Fruit fly (Drosophila melanogaster) whole organism, embryonic: ENCODE data around the gene Cyp4d1.
A peak's percentile ranks its signal among the peaks of the same experiment; 100 is the strongest.

Experiments used
- Abd-B ChIP-seq: fragments of 200-800 bp; sonication (Bioruptor generic); optimal IDR thresholded peaks from 2 replicates; lab custom pipeline; 2018; ENCODE audit warnings: missing biosample characterization, mild to moderate bottlenecking, missing genetic modification characterization, moderate library complexity
- Adf1 ChIP-seq: fragments of 200-800 bp; sonication (Bioruptor generic); IDR thresholded peaks from 2 replicates; pipeline ENCODE4 v1.3.6; 2022; ENCODE audit warnings: missing biosample characterization, missing genetic modification characterization
- Atf-2 ChIP-seq: fragments of 200-800 bp; sonication (Bioruptor generic); optimal IDR thresholded peaks from 2 replicates; lab custom pipeline; 2016; ENCODE audit warnings: missing biosample characterization, missing genetic modification characterization
- Atf3 ChIP-seq: fragments of 200-800 bp; sonication (Bioruptor generic); optimal IDR thresholded peaks from 3 replicates; lab custom pipeline; 2016; ENCODE audit warnings: missing biosample characterization, missing genetic modification characterization
- CG11398 ChIP-seq: fragments of 200-800 bp; sonication (Bioruptor generic); optimal IDR thresholded peaks from 2 replicates; lab custom pipeline; 2016; ENCODE audit warnings: missing biosample characterization, missing genetic modification characterization
- CG11504 ChIP-seq: fragments of 200-800 bp; sonication (Bioruptor generic); optimal IDR thresholded peaks from 3 replicates; lab custom pipeline; 2019; ENCODE audit warnings: missing biosample characterization, mild to moderate bottlenecking, missing genetic modification characterization, moderate library complexity
- CG12299 ChIP-seq: fragments of 200-800 bp; sonication (Bioruptor generic); optimal IDR thresholded peaks from 2 replicates; lab custom pipeline; 2018; ENCODE audit warnings: missing biosample characterization, mild to moderate bottlenecking, missing genetic modification characterization
- CG1233 ChIP-seq: fragments of 200-800 bp; sonication (Bioruptor generic); optimal IDR thresholded peaks from 4 replicates; lab custom pipeline; 2018; ENCODE audit warnings: missing biosample characterization, mild to moderate bottlenecking, missing genetic modification characterization
- CG12769 ChIP-seq: fragments of 200-800 bp; sonication (Bioruptor generic); optimal IDR thresholded peaks from 2 replicates; lab custom pipeline; 2019; ENCODE audit warnings: missing biosample characterization, mild to moderate bottlenecking, missing genetic modification characterization, moderate library complexity
- CG14050 ChIP-seq: fragments of 200-800 bp; sonication (Bioruptor generic); IDR thresholded peaks from 3 replicates; pipeline ENCODE4 v1.3.6; 2022; ENCODE audit warnings: missing biosample characterization, missing genetic modification characterization
- CG14667 ChIP-seq: fragments of 200-800 bp; sonication (Bioruptor generic); IDR thresholded peaks from 2 replicates; pipeline ENCODE4 v1.3.6; 2022; ENCODE audit warnings: missing biosample characterization, missing genetic modification characterization
- CG15601 ChIP-seq: fragments of 200-800 bp; sonication (Bioruptor generic); optimal IDR thresholded peaks from 3 replicates; lab custom pipeline; 2019; ENCODE audit warnings: missing biosample characterization, mild to moderate bottlenecking, missing genetic modification characterization, moderate library complexity
- CG17186 ChIP-seq: fragments of 200-800 bp; sonication (Bioruptor generic); optimal IDR thresholded peaks from 3 replicates; lab custom pipeline; 2017; ENCODE audit warnings: missing biosample characterization, missing genetic modification reagents, missing genetic modification characterization
- CG17912 ChIP-seq: fragments of 200-800 bp; sonication (Bioruptor generic); optimal IDR thresholded peaks from 2 replicates; lab custom pipeline; 2018; ENCODE audit warnings: missing biosample characterization, mild to moderate bottlenecking, missing genetic modification characterization
- CG31388 ChIP-seq: fragments of 200-800 bp; sonication (Bioruptor generic); optimal IDR thresholded peaks from 2 replicates; lab custom pipeline; 2016; ENCODE audit warnings: missing biosample characterization, missing genetic modification characterization
- CG32532 ChIP-seq: fragments of 200-800 bp; sonication (Bioruptor generic); IDR thresholded peaks from 2 replicates; pipeline ENCODE4 v1.3.6; 2022; ENCODE audit warnings: missing biosample characterization, missing genetic modification characterization
- CG33213 ChIP-seq: fragments of 200-800 bp; sonication (Bioruptor generic); optimal IDR thresholded peaks from 3 replicates; lab custom pipeline; 2016; ENCODE audit warnings: missing biosample characterization, missing genetic modification characterization
- CG3838 ChIP-seq: fragments of 200-800 bp; sonication (Bioruptor generic); optimal IDR thresholded peaks from 3 replicates; lab custom pipeline; 2016; ENCODE audit warnings: missing biosample characterization, missing genetic modification characterization
- CG5953 ChIP-seq: fragments of 200-800 bp; sonication (Bioruptor generic); IDR thresholded peaks from 2 replicates; pipeline ENCODE4 v1.3.6; 2022; ENCODE audit warnings: missing biosample characterization, missing genetic modification characterization
- CG6765 ChIP-seq: fragments of 200-800 bp; sonication (Bioruptor generic); optimal IDR thresholded peaks from 3 replicates; lab custom pipeline; 2017; ENCODE audit warnings: missing biosample characterization, mild to moderate bottlenecking, missing genetic modification characterization
- CG6791 ChIP-seq: fragments of 200-800 bp; sonication (Bioruptor generic); IDR thresholded peaks from 3 replicates; pipeline ENCODE4 v1.3.6; 2022; ENCODE audit warnings: missing biosample characterization, missing genetic modification characterization; ENCODE audit not compliant: partially characterized antibody
- CG6813 ChIP-seq: fragments of 200-800 bp; sonication (Bioruptor generic); optimal IDR thresholded peaks from 2 replicates; lab custom pipeline; 2017; ENCODE audit warnings: missing biosample characterization, missing genetic modification characterization, mild to moderate bottlenecking, moderate library complexity, missing genetic modification reagents
- CG8089 ChIP-seq: fragments of 200-800 bp; sonication (Bioruptor generic); optimal IDR thresholded peaks from 3 replicates; lab custom pipeline; 2016; ENCODE audit warnings: missing biosample characterization, missing genetic modification characterization
- Camta ChIP-seq: fragments of 200-800 bp; sonication (Bioruptor generic); optimal IDR thresholded peaks from 2 replicates; lab custom pipeline; 2016; ENCODE audit warnings: missing biosample characterization, missing genetic modification characterization
- Doc3 ChIP-seq: fragments of 200-800 bp; sonication (Bioruptor generic); IDR thresholded peaks from 3 replicates; pipeline ENCODE4 v1.3.6; 2022; ENCODE audit warnings: missing biosample characterization, missing genetic modification characterization; ENCODE audit not compliant: partially characterized antibody
- Hmx ChIP-seq: fragments of 200-800 bp; sonication (Bioruptor generic); optimal IDR thresholded peaks from 2 replicates; lab custom pipeline; 2016; ENCODE audit warnings: missing biosample characterization, missing genetic modification characterization
- Hr3 ChIP-seq: fragments of 200-800 bp; sonication (Bioruptor generic); optimal IDR thresholded peaks from 3 replicates; lab custom pipeline; 2016; ENCODE audit warnings: missing biosample characterization, missing genetic modification characterization
- Lpt ChIP-seq: fragments of >200 bp; optimal IDR thresholded peaks from 2 replicates; lab custom pipeline; 2018; ENCODE audit warnings: missing biosample characterization, missing genetic modification characterization
- PHDP ChIP-seq: fragments of 200-800 bp; sonication (Bioruptor generic); optimal IDR thresholded peaks from 3 replicates; lab custom pipeline; 2018; ENCODE audit warnings: missing biosample characterization, mild to moderate bottlenecking, missing genetic modification characterization, moderate library complexity
- Rfx ChIP-seq: fragments of 200-800 bp; sonication (Bioruptor generic); IDR thresholded peaks from 2 replicates; pipeline ENCODE4 v1.3.6; 2022; ENCODE audit warnings: missing biosample characterization, missing genetic modification characterization
- Stat92E ChIP-seq, 3 experiments: fragments of >200 bp in 2 of 3; fragments of 200-800 bp in 1 of 3; sonication (Bioruptor generic) in 1 of 3; optimal IDR thresholded peaks; 2 replicates each; lab custom pipeline; 2017 to 2019; ENCODE audit warnings: missing biosample characterization in 3 of 3, missing genetic modification characterization in 3 of 3, mild to moderate bottlenecking in 1 of 3, moderate library complexity in 1 of 3
- aop ChIP-seq: fragments of 200-800 bp; sonication (Bioruptor generic); IDR thresholded peaks from 2 replicates; pipeline ENCODE4 v1.3.6; 2022; ENCODE audit warnings: missing biosample characterization, missing genetic modification characterization
- bcd ChIP-seq: fragments of 200-800 bp; sonication (Bioruptor generic); optimal IDR thresholded peaks from 2 replicates; lab custom pipeline; 2017; ENCODE audit warnings: missing biosample characterization, mild to moderate bottlenecking, missing genetic modification characterization
- cato ChIP-seq: fragments of 200-800 bp; sonication (Bioruptor generic); optimal IDR thresholded peaks from 2 replicates; lab custom pipeline; 2016; ENCODE audit warnings: missing biosample characterization, missing genetic modification characterization, borderline replicate concordance
- en ChIP-seq: fragments of 200-800 bp; sonication (Bioruptor generic); optimal IDR thresholded peaks from 2 replicates; lab custom pipeline; 2016; ENCODE audit warnings: missing biosample characterization, missing genetic modification characterization
- h ChIP-seq: fragments of >200 bp; optimal IDR thresholded peaks from 2 replicates; lab custom pipeline; 2017
- ham ChIP-seq: fragments of 200-800 bp; sonication (Bioruptor generic); IDR thresholded peaks from 2 replicates; pipeline ENCODE4 v1.3.6; 2022; ENCODE audit warnings: missing biosample characterization, missing genetic modification characterization
- kah ChIP-seq: fragments of 200-800 bp; sonication (Bioruptor generic); optimal IDR thresholded peaks from 2 replicates; lab custom pipeline; 2018; ENCODE audit warnings: missing biosample characterization, mild to moderate bottlenecking, missing genetic modification characterization
- knrl ChIP-seq: fragments of 200-800 bp; sonication (Bioruptor generic); IDR thresholded peaks from 3 replicates; pipeline ENCODE4 v1.3.6; 2022; ENCODE audit warnings: missing biosample characterization, missing genetic modification characterization; ENCODE audit not compliant: partially characterized antibody
- nerfin-2 ChIP-seq: fragments of 200-800 bp; sonication (Bioruptor generic); IDR thresholded peaks from 2 replicates; pipeline ENCODE4 v1.3.6; 2022; ENCODE audit warnings: missing biosample characterization, missing genetic modification characterization; ENCODE audit not compliant: partially characterized antibody
- org-1 ChIP-seq: fragments of 200-800 bp; sonication (Bioruptor generic); optimal IDR thresholded peaks from 2 replicates; lab custom pipeline; 2017; ENCODE audit warnings: missing biosample characterization, missing genetic modification characterization
- pb ChIP-seq: fragments of 200-800 bp; sonication (Bioruptor generic); optimal IDR thresholded peaks from 3 replicates; lab custom pipeline; 2016; ENCODE audit warnings: missing biosample characterization, missing genetic modification characterization
- prd ChIP-seq, 3 experiments: fragments of >200 bp in 2 of 3; fragments of 200-800 bp in 1 of 3; sonication (Bioruptor generic) in 1 of 3; optimal IDR thresholded peaks in 2 of 3; IDR thresholded peaks in 1 of 3; 2 replicates in 2 of 3; 3 replicates in 1 of 3; pipeline versions ENCODE4 v1.3.6 to Lab custom; 2017 to 2022; ENCODE audit warnings: missing biosample characterization in 1 of 3, missing genetic modification characterization in 1 of 3
- pum ChIP-seq: fragments of 200-800 bp; sonication (Bioruptor generic); optimal IDR thresholded peaks from 2 replicates; lab custom pipeline; 2016; ENCODE audit warnings: missing biosample characterization, missing genetic modification characterization
- sisA ChIP-seq: fragments of 200-800 bp; sonication (Bioruptor generic); IDR thresholded peaks from 2 replicates; pipeline ENCODE4 v1.3.6; 2022; ENCODE audit warnings: missing biosample characterization, missing genetic modification characterization
- sug ChIP-seq: fragments of 200-800 bp; optimal IDR thresholded peaks from 2 replicates; lab custom pipeline; 2019; ENCODE audit warnings: missing biosample characterization, mild to moderate bottlenecking, missing genetic modification characterization, moderate library complexity
- toy ChIP-seq: fragments of 200-800 bp; sonication (Bioruptor generic); IDR thresholded peaks from 2 replicates; pipeline ENCODE4 v1.3.6; 2022; ENCODE audit warnings: missing biosample characterization, missing genetic modification characterization
- trem ChIP-seq: fragments of 200-800 bp; optimal IDR thresholded peaks from 3 replicates; lab custom pipeline; 2019; ENCODE audit warnings: missing biosample characterization, mild to moderate bottlenecking, missing genetic modification characterization, moderate library complexity
- unpg ChIP-seq: fragments of 200-800 bp; sonication (Bioruptor generic); optimal IDR thresholded peaks from 3 replicates; lab custom pipeline; 2018; ENCODE audit warnings: missing biosample characterization, mild to moderate bottlenecking, missing genetic modification characterization, moderate library complexity
- vvl ChIP-seq: fragments of 200-800 bp; sonication (Bioruptor generic); IDR thresholded peaks from 2 replicates; pipeline ENCODE4 v1.3.6; 2022; ENCODE audit warnings: missing biosample characterization, missing genetic modification characterization
- zen ChIP-seq: fragments of 200-800 bp; sonication (Bioruptor generic); optimal IDR thresholded peaks from 3 replicates; lab custom pipeline; 2018; ENCODE audit warnings: missing biosample characterization, mild to moderate bottlenecking, missing genetic modification characterization, moderate library complexity

Gene Cyp4d1

dm6 chrX:2141854-2142216 lies 20.1 kb downstream of the Cyp4d1 start (continued):
- TF ChIP-seq Camta (GFP tag; lab: Kevin White, UChicago) (peak; percentile 23), unpg (GFP tag; lab: Kevin White, UChicago) (peak; percentile 33), CG12299 (tag; lab: Kevin White, UChicago) (no peak), prd (optimal IDR thresholded peaks at IDR 0.05; lab: Kevin White, UChicago) (no peak), prd (GFP tag; IDR thresholded peaks at IDR 0.05; lab: Robert Waterston, UW) (peak; percentile 35; the same call in 2 of the 3 replicates), CG17912 (GFP tag; lab: Kevin White, UChicago) (peak; percentile 79), CG15601 (tag; lab: Kevin White, UChicago) (peak; percentile 20), cato (GFP tag; lab: Kevin White, UChicago) (no peak), Stat92E (GFP tag; optimal IDR thresholded peaks at IDR 0.05; lab: Kevin White, UChicago) (no peak), Atf3 (GFP tag; lab: Kevin White, UChicago) (no peak), CG5953 (GFP tag; lab: Robert Waterston, UW) (no peak), CG32532 (peak; percentile 64; the same call in 1 of the 2 replicates), nerfin-2 (GFP tag; lab: Robert Waterston, UW) (no peak), Rfx (GFP tag; lab: Robert Waterston, UW) (peak; percentile 59), CG11504 (peak; percentile 61), CG1233 (peak; percentile 60), bcd (GFP tag; lab: Kevin White, UChicago) (peak; percentile 11), knrl (GFP tag; lab: Robert Waterston, UW) (no peak), CG6791 (GFP tag; lab: Robert Waterston, UW) (no peak), CG14667 (no peak), PHDP (tag; lab: Kevin White, UChicago) (peak; percentile 54), en (GFP tag; lab: Kevin White, UChicago) (no peak), Atf-2 (no peak), CG14050 (GFP tag; lab: Robert Waterston, UW) (peak; percentile 46; the same call in 1 of the 3 replicates), toy (GFP tag; lab: Robert Waterston, UW) (no peak), ham (GFP tag; lab: Robert Waterston, UW) (no peak), CG31388 (no peak), CG8089 (peak; percentile 16), CG6813 (peak; percentile 73), sisA (GFP tag; lab: Robert Waterston, UW) (no peak), CG3838 (GFP tag; lab: Kevin White, UChicago) (peak; percentile 43), CG6765 (GFP tag; lab: Kevin White, UChicago) (peak; percentile 30), Abd-B (GFP tag; lab: Kevin White, UChicago) (no peak), pum (GFP tag; lab: Kevin White, UChicago) (no peak), Doc3 (GFP tag; lab: Robert Waterston, UW) (no peak), pb (GFP tag; lab: Kevin White, UChicago) (no peak), Lpt (no peak), CG17186 (GFP tag; lab: Kevin White, UChicago) (no peak), org-1 (GFP tag; lab: Kevin White, UChicago) (peak; percentile 21), Hmx (GFP tag; lab: Kevin White, UChicago) (no peak), h (lab: Kevin White, UChicago) (no peak), trem (no peak), CG12769 (tag; lab: Kevin White, UChicago) (peak; percentile 56), zen (tag; lab: Kevin White, UChicago) (no peak), vvl (GFP tag; lab: Robert Waterston, UW) (peak; percentile 64), Hr3 (peak; percentile 3), sug (peak; percentile 31), CG11398 (peak; percentile 61), kah (peak; percentile 79), aop (GFP tag; lab: Robert Waterston, UW) (no peak), Adf1 (GFP tag; lab: Robert Waterston, UW) (no peak), CG33213 (GFP tag; lab: Kevin White, UChicago) (peak; percentile 22)
